Fruit fly (Drosophila melanogaster) whole organism: ENCODE data around the gene vig.

ENCODE experiments used
- CG8478 ChIP-seq: fragments of >200 bp; optimal IDR thresholded peaks from 2 replicates; lab custom pipeline; 2018; ENCODE audit warnings: inconsistent platforms
- Dll ChIP-seq: fragments of >200 bp; optimal IDR thresholded peaks from 2 replicates; lab custom pipeline; 2017
- EcR ChIP-seq, 2 experiments: fragments of >200 bp; optimal IDR thresholded peaks; 2 replicates each; lab custom pipeline; 2017; ENCODE audit warnings: missing biosample characterization in 2 of 2, missing genetic modification characterization in 2 of 2, missing genetic modification reagents in 2 of 2
- pan ChIP-seq: fragments of >200 bp; optimal IDR thresholded peaks from 2 replicates; lab custom pipeline; 2017
- psq ChIP-seq: fragments of >200 bp; optimal IDR thresholded peaks from 2 replicates; lab custom pipeline; 2017
- usp ChIP-seq: fragments of >200 bp; optimal IDR thresholded peaks from 2 replicates; lab custom pipeline; 2017; ENCODE audit warnings: missing biosample characterization, missing genetic modification characterization, mixed read lengths

The vig gene

DNA sequence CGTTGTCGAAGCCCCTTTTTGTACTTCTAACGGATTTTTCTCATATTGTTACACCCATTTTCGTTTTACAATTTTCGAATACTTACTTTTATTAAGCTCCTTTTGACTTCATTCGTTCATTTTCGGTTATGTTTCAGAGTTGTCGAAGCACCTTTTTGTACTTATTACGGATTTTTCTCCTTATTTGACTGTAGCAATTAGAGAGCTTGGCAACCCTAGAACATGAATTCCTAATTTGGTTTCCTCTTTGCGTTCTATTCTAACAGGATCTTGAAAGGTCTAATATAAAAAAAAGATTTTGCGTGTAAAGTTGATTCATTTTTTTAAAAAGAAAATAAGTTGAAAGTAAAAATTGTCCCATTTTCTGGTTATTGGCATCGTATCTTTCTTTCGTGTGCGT lies 8.0 kb downstream of the vig start:
- TF ChIP-seq EcR (GFP tag; optimal IDR thresholded peaks at IDR 0.05; lab: Kevin White, UChicago): no peak
- TF ChIP-seq psq (lab: Kevin White, UChicago): no peak
- TF ChIP-seq Dll (lab: Kevin White, UChicago): no peak
- TF ChIP-seq pan: no peak
- no peak for TF ChIP-seq CG8478
- TF ChIP-seq usp: no peak

DNA sequence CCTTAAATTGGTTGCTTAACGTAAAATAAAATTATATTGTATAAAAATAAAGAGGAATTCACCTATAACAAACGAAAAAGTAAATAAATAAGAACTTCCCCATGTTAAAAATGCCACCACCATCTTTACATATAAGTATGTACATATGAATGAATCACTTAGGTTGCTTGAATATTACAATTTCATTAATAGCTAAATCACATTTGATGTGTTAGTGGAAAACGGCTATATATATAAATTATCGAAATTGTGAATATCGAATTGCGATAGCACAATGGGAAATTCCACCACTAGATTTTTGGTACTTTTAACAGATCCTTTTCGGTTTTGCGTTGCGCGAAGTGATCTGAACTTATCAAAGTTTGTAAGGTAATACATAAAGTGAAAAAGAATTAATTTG lies 8.7 kb downstream of the vig start, which contains the start of the genes solo and vas:
TSS of gene solo (plus strand) at position 289 of the 400 bp plus-strand sequence.
TSS of gene vas (plus strand) at position 289 of the 400 bp plus-strand sequence.
- TF ChIP-seq Dll (lab: Kevin White, UChicago) (no peak), EcR (GFP tag; optimal IDR thresholded peaks at IDR 0.05; lab: Kevin White, UChicago) (no peak), pan (no peak)

DNA sequence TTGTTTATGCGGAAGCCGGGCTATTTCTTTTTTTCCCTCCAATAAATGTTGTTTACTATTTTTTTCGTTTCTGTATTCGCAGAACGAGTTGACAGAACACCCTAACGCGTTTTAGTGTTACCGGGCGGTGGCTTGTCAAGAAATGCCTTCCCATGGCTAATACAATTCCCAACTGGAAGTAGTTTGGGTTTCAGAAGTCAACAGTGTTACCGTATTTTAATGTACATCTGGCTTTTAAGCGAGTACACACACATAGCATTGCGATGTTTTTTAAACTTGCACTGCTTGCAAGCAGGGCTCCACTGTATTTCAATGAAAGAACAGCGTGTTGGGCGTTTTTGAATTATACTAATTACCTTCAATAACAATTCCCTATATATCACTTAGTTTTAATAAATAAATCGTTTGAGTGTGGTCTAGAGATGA lies 9.5 kb downstream of the vig start, which contains the start of gene TfIIS:
TSS of gene TfIIS (minus strand) at position 178 of the 426 bp plus-strand sequence.
- no peak for TF ChIP-seq usp
- TF ChIP-seq Dll (lab: Kevin White, UChicago): no peak
- no peak for TF ChIP-seq pan
- TF ChIP-seq CG8478: no peak
- no peak for TF ChIP-seq psq (lab: Kevin White, UChicago)
- TF ChIP-seq EcR (GFP tag; optimal IDR thresholded peaks at IDR 0.05; lab: Kevin White, UChicago): no peak

DNA sequence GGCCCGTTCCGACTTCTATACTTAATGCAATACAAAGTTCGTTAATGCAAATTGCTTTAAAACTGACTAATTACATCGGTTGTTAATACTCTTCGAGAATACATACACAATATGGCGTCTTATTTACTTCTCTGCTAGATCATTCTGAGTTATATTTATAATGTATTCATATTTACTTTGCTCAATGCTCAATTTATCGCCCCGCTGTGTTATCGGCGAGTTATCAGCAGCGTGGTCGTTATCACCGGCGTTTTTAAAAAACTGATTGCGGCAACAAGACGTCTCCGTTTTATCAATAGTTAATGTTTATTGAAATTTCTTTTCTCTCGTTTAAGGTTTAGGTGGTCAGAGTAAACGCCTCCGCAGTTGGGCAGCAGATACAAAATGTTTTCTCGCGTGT lies 11.1 kb downstream of the vig start:
- TF ChIP-seq CG8478 (no peak), psq (lab: Kevin White, UChicago) (no peak), pan (no peak)

DNA sequence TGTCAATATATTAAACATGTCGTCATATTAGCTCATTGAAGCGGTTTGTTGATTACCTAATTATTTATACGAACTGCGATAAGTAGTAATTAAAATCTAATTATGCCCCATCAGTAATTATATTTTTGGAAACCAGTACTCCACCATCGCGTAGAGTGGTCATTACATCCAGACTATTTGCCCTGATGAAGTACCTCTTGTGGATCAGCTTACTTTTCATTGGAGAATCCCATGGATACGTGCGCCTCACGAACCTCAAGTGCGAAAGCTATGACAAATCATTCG lies 12.1 kb downstream of the vig start, which contains the start of gene CG33679:
TSS of gene CG33679 (plus strand) at position 186 of the 285 bp plus-strand sequence.
- TF ChIP-seq usp (no peak), Dll (lab: Kevin White, UChicago) (no peak), pan (no peak), EcR (GFP tag; optimal IDR thresholded peaks at IDR 0.05; lab: Kevin White, UChicago) (no peak), psq (lab: Kevin White, UChicago) (no peak), CG8478 (no peak)

DNA sequence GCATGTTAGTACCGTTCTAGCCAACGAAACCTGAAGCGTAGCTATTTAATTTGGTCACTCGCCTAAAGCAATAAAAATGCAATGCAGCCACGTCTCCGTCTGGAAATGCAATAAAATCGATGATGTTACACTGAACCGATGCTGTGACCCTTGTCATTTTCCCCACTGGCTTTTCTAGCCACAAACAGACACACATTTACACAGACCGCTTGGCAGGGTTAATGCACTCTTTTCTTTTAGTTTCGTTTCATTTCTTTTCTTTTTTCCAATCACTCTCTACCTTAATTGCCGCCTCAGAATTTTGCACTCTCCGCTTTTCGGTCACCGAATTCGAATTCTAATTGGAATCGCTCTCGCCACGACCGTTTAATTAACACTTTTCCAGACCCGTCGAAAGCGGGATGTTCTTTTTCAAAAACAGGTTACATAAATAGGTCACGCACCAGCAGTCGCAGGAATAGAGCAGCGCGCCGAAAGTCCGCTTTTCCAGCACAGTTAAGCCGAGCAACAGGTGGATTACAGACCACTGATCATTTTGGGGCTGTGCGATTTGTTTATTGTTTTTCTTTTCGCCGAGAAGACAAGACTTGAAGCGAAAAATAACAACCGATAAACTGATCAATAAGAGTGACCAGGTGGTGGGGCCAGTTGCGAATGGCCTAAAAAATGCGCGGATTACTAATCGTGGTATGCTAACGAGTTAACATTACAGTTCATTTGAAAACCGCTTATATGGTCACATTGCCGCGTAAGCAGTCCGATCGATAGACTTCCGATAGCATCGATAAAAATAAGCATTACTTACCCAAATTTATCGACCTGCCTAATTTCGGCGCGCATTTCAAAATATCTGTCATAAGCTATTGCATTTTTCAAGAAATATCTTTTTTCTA lies 12.6 kb downstream of the vig start, which contains the start of gene ck:
TSS of gene ck (minus strand) at position 638 of the 893 bp plus-strand sequence.
- TF ChIP-seq Dll (lab: Kevin White, UChicago) (no peak), EcR (GFP tag; optimal IDR thresholded peaks at IDR 0.05; lab: Kevin White, UChicago) (peak in 1 of 2 experiments; percentile 77), pan (no peak)

DNA sequence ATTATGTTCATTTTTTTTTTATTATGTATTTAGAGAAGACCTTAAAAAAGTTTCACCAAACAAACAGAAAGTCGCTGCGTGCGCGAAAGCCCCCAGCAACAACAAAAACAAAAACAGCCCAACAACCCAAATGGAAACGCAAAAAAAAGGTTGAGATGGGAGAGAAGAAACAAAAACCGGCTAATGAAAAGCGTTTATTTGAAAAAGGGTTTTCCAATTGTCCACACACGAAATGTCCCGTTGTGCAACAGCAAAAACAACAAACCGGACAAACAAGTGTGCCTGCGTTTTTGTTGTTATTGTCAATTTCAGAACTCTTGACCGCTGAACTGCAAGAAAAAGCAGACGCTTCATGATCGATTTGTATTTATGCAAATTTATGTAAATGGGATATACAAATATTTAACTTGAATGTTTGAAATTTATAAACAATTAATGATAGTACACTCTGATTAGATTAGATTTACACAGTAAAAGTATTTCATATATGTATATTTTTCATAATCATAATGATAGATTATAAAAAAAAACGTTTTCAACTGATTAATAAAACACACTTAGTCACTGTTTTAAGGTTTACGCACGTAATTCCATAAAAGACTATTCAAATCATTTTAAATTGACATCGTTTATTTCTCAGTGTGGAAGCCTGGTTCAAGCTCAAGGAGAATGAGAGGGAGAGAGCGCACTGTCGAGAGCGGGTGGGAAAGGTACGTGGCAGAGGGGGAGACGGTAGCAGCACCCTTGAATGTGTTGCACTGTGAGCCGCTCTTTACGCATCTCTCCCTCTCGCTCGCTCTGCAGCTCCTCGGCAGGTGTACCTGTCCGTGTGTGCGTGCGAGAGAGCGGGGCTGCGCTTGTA lies 13.5 kb downstream of the vig start:
- TF ChIP-seq usp: no peak
- no peak for TF ChIP-seq psq (lab: Kevin White, UChicago)

DNA sequence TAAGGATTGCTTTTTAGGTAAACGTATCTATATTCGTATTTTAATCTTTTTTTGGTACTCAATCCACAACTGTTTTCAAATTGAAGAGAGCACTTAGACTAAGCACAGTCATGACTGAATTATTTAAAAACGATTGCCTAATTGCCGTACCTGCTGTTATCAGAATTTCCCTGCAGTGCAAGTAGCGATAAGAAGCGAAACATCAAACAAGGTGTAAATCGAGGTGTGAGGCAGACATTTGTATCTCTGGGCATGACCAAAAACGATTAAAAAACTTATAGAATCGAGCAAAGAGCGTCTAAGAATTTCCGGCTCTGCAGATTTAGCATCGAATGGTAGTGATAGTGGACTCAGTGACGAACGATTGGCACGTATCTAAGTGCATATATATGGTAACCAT lies 15.0 kb downstream of the vig start:
- TF ChIP-seq Dll (lab: Kevin White, UChicago): no peak
- no peak for TF ChIP-seq psq (lab: Kevin White, UChicago)
- no peak for TF ChIP-seq EcR (GFP tag; optimal IDR thresholded peaks at IDR 0.05; lab: Kevin White, UChicago)
- no peak for TF ChIP-seq pan
- TF ChIP-seq usp: no peak
- no peak for TF ChIP-seq CG8478

DNA sequence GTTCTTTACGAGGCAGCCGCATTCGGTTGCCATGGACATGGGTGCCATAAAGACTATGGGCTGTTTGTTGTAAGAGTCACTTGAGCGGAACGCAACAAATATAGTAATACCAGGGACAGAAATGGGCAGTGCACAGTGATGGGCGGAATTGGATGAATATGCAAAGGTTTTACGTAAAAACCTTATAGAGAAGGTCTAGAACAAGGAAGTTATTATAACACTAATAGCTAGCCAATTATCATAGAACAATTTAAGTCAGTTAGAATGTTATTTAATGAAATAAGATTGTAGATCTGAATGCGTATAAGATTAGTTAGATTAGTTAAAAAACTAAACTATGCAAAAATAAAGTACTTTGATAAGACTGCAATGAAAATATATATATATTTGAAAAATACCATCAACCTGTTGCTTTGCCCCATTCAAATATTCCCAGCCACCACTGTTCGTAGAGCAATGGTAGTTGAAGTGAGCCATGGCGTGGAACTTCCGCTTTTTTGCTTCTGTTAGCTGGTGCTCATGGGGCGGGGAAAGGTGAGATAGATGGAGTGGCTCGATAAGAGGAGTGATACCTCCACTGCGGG lies 17.2 kb downstream of the vig start:
- TF ChIP-seq usp (no peak), CG8478 (no peak), psq (lab: Kevin White, UChicago) (no peak), EcR (GFP tag; optimal IDR thresholded peaks at IDR 0.05; lab: Kevin White, UChicago) (no peak), pan (no peak), Dll (lab: Kevin White, UChicago) (no peak)

DNA sequence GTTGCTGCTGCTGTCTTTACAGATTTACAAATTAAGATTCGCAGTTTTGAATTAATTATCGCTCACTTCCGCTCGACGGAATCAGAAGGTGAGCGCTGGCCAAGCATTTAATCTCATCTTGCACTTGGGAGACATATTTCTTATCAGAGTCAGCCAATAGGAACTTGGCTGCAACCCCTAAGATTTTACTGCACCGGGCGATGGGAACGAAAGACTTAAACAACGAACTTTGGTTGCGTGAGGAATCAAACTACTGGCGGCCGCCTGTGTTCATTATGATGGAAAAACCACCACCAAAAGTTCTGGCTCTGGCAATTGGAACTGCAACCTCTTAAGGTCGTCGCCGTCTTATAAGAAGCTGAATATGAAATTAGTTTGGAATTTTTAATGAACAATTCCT lies 26.4 kb downstream of the vig start:
- TF ChIP-seq Dll (lab: Kevin White, UChicago): no peak
- TF ChIP-seq psq (lab: Kevin White, UChicago): no peak
- TF ChIP-seq CG8478: no peak
- no peak for TF ChIP-seq EcR (GFP tag; optimal IDR thresholded peaks at IDR 0.05; lab: Kevin White, UChicago)
- TF ChIP-seq usp: no peak
- TF ChIP-seq pan: no peak

DNA sequence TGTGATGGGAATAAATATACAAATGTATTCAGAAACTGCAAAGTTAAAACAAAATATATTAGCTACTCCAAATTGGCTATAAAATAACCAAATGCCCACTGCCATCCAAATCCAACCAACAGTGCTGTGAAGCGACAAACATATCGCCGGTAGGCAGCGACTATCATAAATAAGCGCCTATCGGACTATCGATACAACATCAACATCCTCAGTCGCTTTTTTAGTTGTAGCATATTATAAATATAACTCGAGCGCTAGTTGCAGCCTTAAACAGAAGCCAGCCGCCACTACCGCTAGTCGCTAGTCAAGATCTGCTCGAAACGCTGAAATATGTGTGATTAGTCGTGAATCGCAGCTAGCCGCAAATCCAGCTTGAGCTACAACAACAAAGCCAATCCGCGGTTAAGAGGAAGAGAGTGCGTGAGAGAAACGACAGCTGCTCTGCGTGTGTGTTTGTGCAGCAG lies 30.8 kb downstream of the vig start:
- TF ChIP-seq psq (lab: Kevin White, UChicago): no peak
- no peak for TF ChIP-seq usp
- no peak for TF ChIP-seq Dll (lab: Kevin White, UChicago)
